Fruit fly (Drosophila melanogaster): ENCODE results near the gene f.

f gene

dm6 chrX:17292050-17292730 is 59.4 kb downstream of the f start (continued):
- TF ChIP-seq CG12104 (GFP tag; optimal IDR thresholded peaks at IDR 0.05) (peak; percentile 57), NK7.1 (GFP tag; optimal IDR thresholded peaks at IDR 0.05) (no peak), CG32532 (GFP tag; IDR thresholded peaks at IDR 0.05) (peak; percentile 58; the same call in 1 of the 2 replicates), CG4707 (GFP tag; optimal IDR thresholded peaks at IDR 0.05) (no peak), Ssrp (tag; optimal IDR thresholded peaks at IDR 0.05) (peak; percentile 64), CG7357 (GFP tag; IDR thresholded peaks at IDR 0.05) (peak; percentile 56), h (optimal IDR thresholded peaks at IDR 0.05) (no peak), CG4404 (GFP tag; IDR thresholded peaks at IDR 0.05) (no peak), CG15479 (GFP tag; optimal IDR thresholded peaks at IDR 0.05) (no peak), HLH3B (GFP tag; IDR thresholded peaks at IDR 0.05) (peak; percentile 51; the same call in 1 of the 2 replicates), CG9437 (GFP tag; optimal IDR thresholded peaks at IDR 0.05) (peak; percentile 71), CG16815 (GFP tag; optimal IDR thresholded peaks at IDR 0.05) (peak; percentile 18), Spps (tag; optimal IDR thresholded peaks at IDR 0.05) (no peak), CG14441 (GFP tag; IDR thresholded peaks at IDR 0.05) (peak; percentile 69), nau (GFP tag; optimal IDR thresholded peaks at IDR 0.05) (peak; percentile 52), CG4730 (GFP tag; IDR thresholded peaks at IDR 0.05) (no peak), pfk (GFP tag; optimal IDR thresholded peaks at IDR 0.05) (no peak), ken (GFP tag; IDR thresholded peaks at IDR 0.05) (peak; percentile 64; the same call in 2 of the 3 replicates), MBD-R2 (GFP tag; IDR thresholded peaks at IDR 0.05) (no peak), grau (tag; optimal IDR thresholded peaks at IDR 0.05) (peak; percentile 82), sqz (GFP tag; optimal IDR thresholded peaks at IDR 0.05) (peak; percentile 39), mld (GFP tag; IDR thresholded peaks at IDR 0.05; ENCODE audit: partially characterized antibody) (no peak), CG4617 (GFP tag; optimal IDR thresholded peaks at IDR 0.05; ENCODE audit: borderline replicate concordance) (no peak), CG11456 (GFP tag; IDR thresholded peaks at IDR 0.05) (no peak), CG7786 (GFP tag; optimal IDR thresholded peaks at IDR 0.05) (peak; percentile 37), BEAF-32 (GFP tag; optimal IDR thresholded peaks at IDR 0.05) (peak; percentile 5), pb (GFP tag; optimal IDR thresholded peaks at IDR 0.05) (no peak), pita (GFP tag; optimal IDR thresholded peaks at IDR 0.05) (no peak), tup (GFP tag; optimal IDR thresholded peaks at IDR 0.05) (no peak), CG33557 (GFP tag; optimal IDR thresholded peaks at IDR 0.05) (no peak), CG4360 (GFP tag; IDR thresholded peaks at IDR 0.05) (no peak), Oli (tag; optimal IDR thresholded peaks at IDR 0.05) (peak; percentile 85), Awh (GFP tag; IDR thresholded peaks at IDR 0.05) (no peak), pzg (GFP tag; optimal IDR thresholded peaks at IDR 0.05) (no peak), NfI (GFP tag; optimal IDR thresholded peaks at IDR 0.05) (peak; percentile 73), CG10565 (GFP tag; optimal IDR thresholded peaks at IDR 0.05) (no peak), Hr3 (GFP tag; optimal IDR thresholded peaks at IDR 0.05) (peak; percentile 26), Dfd (GFP tag; optimal IDR thresholded peaks at IDR 0.05) (no peak), Rx (GFP tag; IDR thresholded peaks at IDR 0.05) (no peak; the same call in 1 of the 2 replicates), rib (GFP tag; IDR thresholded peaks at IDR 0.05) (no peak), CG31441 (GFP tag; IDR thresholded peaks at IDR 0.05) (peak; percentile 71), CG14710 (tag; optimal IDR thresholded peaks at IDR 0.05) (peak; percentile 39), CG13123 (GFP tag; optimal IDR thresholded peaks at IDR 0.05) (peak; percentile 27), CG17186 (GFP tag; optimal IDR thresholded peaks at IDR 0.05) (no peak), run (tag; optimal IDR thresholded peaks at IDR 0.05) (peak; percentile 45), CG8359 (GFP tag; optimal IDR thresholded peaks at IDR 0.05; ENCODE audit: borderline replicate concordance) (peak; percentile 50), tap (tag; optimal IDR thresholded peaks at IDR 0.05) (peak; percentile 79), cwo (GFP tag; optimal IDR thresholded peaks at IDR 0.05) (peak; percentile 77), zf30C (GFP tag; optimal IDR thresholded peaks at IDR 0.05) (no peak), lmd (GFP tag; IDR thresholded peaks at IDR 0.05) (peak; percentile 68)

All from whole organism, embryonic.